Worm (Caenorhabditis elegans) whole organism, mixed stage, embryonic: ENCODE results near the gene srx-60.

Source experiments
- M03D4.4 ChIP-seq: sonication (generic microtip); optimal IDR thresholded peaks from 2 replicates; lab custom pipeline; 2017; ENCODE audit warnings: mild to moderate bottlenecking, missing genetic modification characterization, missing compliant biosample characterization
- blmp-1 ChIP-seq: fragments of 150-350 bp; optimal IDR thresholded peaks from 2 replicates; lab custom pipeline; 2014; ENCODE audit warnings: missing biosample characterization, missing genetic modification characterization
- ceh-39 ChIP-seq: fragments of 150-350 bp; optimal IDR thresholded peaks from 2 replicates; lab custom pipeline; 2014; ENCODE audit warnings: missing biosample characterization, missing genetic modification characterization
- ceh-43 ChIP-seq: fragments of 200-800 bp; sonication (Bioruptor generic); optimal IDR thresholded peaks from 2 replicates; lab custom pipeline; 2018; ENCODE audit warnings: mild to moderate bottlenecking, missing genetic modification characterization, moderate library complexity, missing compliant biosample characterization
- ceh-83 ChIP-seq: fragments of 200-800 bp; sonication (Bioruptor generic); optimal IDR thresholded peaks from 2 replicates; lab custom pipeline; 2018; ENCODE audit warnings: mild to moderate bottlenecking, missing genetic modification characterization, missing compliant biosample characterization
- ces-1 ChIP-seq: fragments of 150-350 bp; optimal IDR thresholded peaks from 2 replicates; lab custom pipeline; 2014; ENCODE audit warnings: missing biosample characterization, missing genetic modification reagents, missing genetic modification characterization
- cnd-1 ChIP-seq: fragments of 200-800 bp; sonication (Bioruptor generic); optimal IDR thresholded peaks from 2 replicates; lab custom pipeline; 2018; ENCODE audit warnings: mild to moderate bottlenecking, missing genetic modification characterization, missing compliant biosample characterization
- drap-1 ChIP-seq: fragments of 200-800 bp; sonication (Bioruptor generic); optimal IDR thresholded peaks from 3 replicates; lab custom pipeline; 2018; ENCODE audit warnings: mild to moderate bottlenecking, missing genetic modification characterization, missing compliant biosample characterization
- elt-1 ChIP-seq: sonication (generic microtip); optimal IDR thresholded peaks from 2 replicates; lab custom pipeline; 2017; ENCODE audit warnings: missing genetic modification characterization, mild to moderate bottlenecking, missing compliant biosample characterization, antibody characterized with exemption, moderate library complexity, borderline replicate concordance; ENCODE audit not compliant: insufficient read depth
- elt-3 ChIP-seq: fragments of 150-350 bp; optimal IDR thresholded peaks from 2 replicates; lab custom pipeline; 2014; ENCODE audit warnings: missing biosample characterization, missing genetic modification characterization
- flh-1 ChIP-seq: fragments of 200-800 bp; sonication (Bioruptor generic); optimal IDR thresholded peaks from 2 replicates; lab custom pipeline; 2018; ENCODE audit warnings: mild to moderate bottlenecking, missing genetic modification characterization, moderate library complexity, missing compliant biosample characterization
- ham-2 ChIP-seq: fragments of 200-800 bp; sonication (Bioruptor generic); optimal IDR thresholded peaks from 2 replicates; lab custom pipeline; 2018; ENCODE audit warnings: mild to moderate bottlenecking, missing genetic modification characterization, missing compliant biosample characterization
- hlh-1 ChIP-seq: fragments of 150-350 bp; optimal IDR thresholded peaks from 2 replicates; lab custom pipeline; 2014; ENCODE audit warnings: missing biosample characterization, missing genetic modification reagents, missing genetic modification characterization
- lin-32 ChIP-seq: fragments of 200-800 bp; sonication (Bioruptor generic); optimal IDR thresholded peaks from 2 replicates; lab custom pipeline; 2018; ENCODE audit warnings: mild to moderate bottlenecking, missing genetic modification characterization, missing compliant biosample characterization
- lsy-2 ChIP-seq: fragments of 150-350 bp; optimal IDR thresholded peaks from 2 replicates; lab custom pipeline; 2014; ENCODE audit warnings: missing biosample characterization, missing genetic modification characterization
- mab-5 ChIP-seq: fragments of 150-350 bp; optimal IDR thresholded peaks from 2 replicates; lab custom pipeline; 2014; ENCODE audit warnings: missing biosample characterization, missing genetic modification characterization
- mep-1 ChIP-seq: fragments of 150-350 bp; optimal IDR thresholded peaks from 2 replicates; lab custom pipeline; 2017; ENCODE audit warnings: missing biosample characterization, missing genetic modification reagents, missing genetic modification characterization, inconsistent platforms
- mls-2 ChIP-seq: sonication (generic microtip); optimal IDR thresholded peaks from 2 replicates; lab custom pipeline; 2016; ENCODE audit warnings: mild to moderate bottlenecking, missing genetic modification characterization, moderate library complexity, missing compliant biosample characterization
- nhr-12 ChIP-seq: fragments of 150-350 bp; optimal IDR thresholded peaks from 2 replicates; lab custom pipeline; 2014; ENCODE audit warnings: missing biosample characterization, missing genetic modification characterization
- nhr-2 ChIP-seq: fragments of 150-350 bp; optimal IDR thresholded peaks from 2 replicates; lab custom pipeline; 2014; ENCODE audit warnings: missing biosample characterization, missing genetic modification characterization
- nhr-237 ChIP-seq: fragments of 150-350 bp; optimal IDR thresholded peaks from 2 replicates; lab custom pipeline; 2014; ENCODE audit warnings: missing biosample characterization, missing genetic modification characterization
- nhr-28 ChIP-seq: fragments of 150-350 bp; optimal IDR thresholded peaks from 2 replicates; lab custom pipeline; 2014; ENCODE audit warnings: missing biosample characterization, missing genetic modification characterization
- nhr-76 ChIP-seq: sonication (generic microtip); optimal IDR thresholded peaks from 2 replicates; lab custom pipeline; 2017; ENCODE audit warnings: missing biosample characterization, missing genetic modification characterization
- pha-4 ChIP-seq: fragments of 150-350 bp; optimal IDR thresholded peaks from 2 replicates; lab custom pipeline; 2018; ENCODE audit warnings: missing biosample characterization, missing genetic modification reagents, missing genetic modification characterization
- sem-2 ChIP-seq: fragments of 200-800 bp; sonication (Bioruptor generic); optimal IDR thresholded peaks from 2 replicates; lab custom pipeline; 2018; ENCODE audit warnings: mild to moderate bottlenecking, missing genetic modification characterization, missing compliant biosample characterization
- snpc-4 ChIP-seq: fragments of 150-350 bp; optimal IDR thresholded peaks from 2 replicates; lab custom pipeline; 2014; ENCODE audit warnings: missing biosample characterization, missing genetic modification characterization
- tbx-8 ChIP-seq: fragments of 200-800 bp; sonication (Bioruptor generic); optimal IDR thresholded peaks from 2 replicates; lab custom pipeline; 2018; ENCODE audit warnings: mild to moderate bottlenecking, missing genetic modification characterization, moderate library complexity, missing compliant biosample characterization
- unc-120 ChIP-seq: sonication (generic microtip); optimal IDR thresholded peaks from 2 replicates; lab custom pipeline; 2017; ENCODE audit warnings: missing genetic modification characterization, missing compliant biosample characterization; ENCODE audit not compliant: poor library complexity, severe bottlenecking
- unc-39 ChIP-seq: fragments of 150-350 bp; optimal IDR thresholded peaks from 2 replicates; lab custom pipeline; 2014; ENCODE audit warnings: missing biosample characterization, missing genetic modification characterization
- unc-62 ChIP-seq: fragments of 150-350 bp; optimal IDR thresholded peaks from 2 replicates; lab custom pipeline; 2014; ENCODE audit warnings: missing biosample characterization, missing genetic modification reagents, missing genetic modification characterization
- zip-8 ChIP-seq: fragments of 150-350 bp; optimal IDR thresholded peaks from 2 replicates; lab custom pipeline; 2014; ENCODE audit warnings: missing biosample characterization, missing genetic modification characterization
- ztf-11 ChIP-seq: fragments of 150-350 bp; optimal IDR thresholded peaks from 2 replicates; lab custom pipeline; 2014; ENCODE audit warnings: missing biosample characterization, missing genetic modification characterization

srx-60 gene

DNA sequence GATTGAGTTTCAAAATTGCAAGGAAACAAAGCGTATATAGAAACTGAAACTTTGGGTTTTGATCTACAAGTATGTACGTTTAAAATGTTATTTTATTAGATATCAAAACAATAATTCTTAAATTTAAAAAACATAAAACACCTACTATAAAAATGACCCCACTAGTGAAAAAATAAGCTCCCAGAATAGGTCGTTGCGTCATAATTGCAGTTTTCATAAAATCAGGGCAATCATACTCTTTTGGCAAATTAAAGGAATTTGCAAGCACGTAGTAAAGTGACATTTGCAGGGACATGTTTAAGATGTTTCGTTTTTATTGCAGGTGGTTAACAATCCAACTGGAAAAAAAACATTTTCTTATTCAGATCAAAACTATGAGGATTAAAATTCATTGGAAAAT, 7.8 kb downstream of the srx-60 start, which contains the start of gene srt-6:
srt-6 (minus strand) TSS at position 295 of the 400 bp plus-strand sequence.
- no peak for TF ChIP-seq mab-5 (tag; lab: Kevin White, UChicago)
- peak; percentile 91 for TF ChIP-seq zip-8 (tag; lab: Kevin White, UChicago)
- TF ChIP-seq, all 35 proteins: peak for 1

DNA sequence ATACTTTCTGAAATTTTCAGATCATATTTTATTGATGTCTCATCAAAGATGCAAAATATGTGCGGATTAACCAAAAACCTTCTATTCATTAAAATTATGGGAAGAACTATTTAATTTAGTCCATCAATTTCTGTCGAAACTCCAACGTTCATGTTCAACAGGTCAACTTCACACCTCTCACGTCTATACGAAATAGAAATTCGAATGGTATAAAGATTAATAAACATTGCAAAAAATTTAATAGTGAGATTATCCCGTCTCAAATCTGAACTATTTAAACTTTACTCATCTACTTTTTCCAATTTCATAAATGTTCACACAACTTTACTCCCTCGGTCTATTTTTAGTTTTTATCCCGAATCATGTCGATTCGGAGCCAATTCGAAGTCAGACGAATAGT, 8.9 kb downstream of the srx-60 start, which contains the start of gene R13D7.2:
R13D7.2 (plus strand) TSS at position 301 of the 400 bp plus-strand sequence.
- TF ChIP-seq mab-5 (tag; lab: Kevin White, UChicago) (no peak), pha-4 (no peak), ceh-39 (tag; lab: Kevin White, UChicago) (no peak), sem-2 (GFP tag; lab: Kevin White, UChicago) (no peak), ces-1 (GFP tag; lab: Kevin White, UChicago) (no peak), nhr-12 (tag; lab: Kevin White, UChicago) (no peak), elt-1 (tag; lab: Kevin White, UChicago) (no peak), cnd-1 (tag; lab: Kevin White, UChicago) (no peak), unc-39 (tag; lab: Kevin White, UChicago) (no peak), nhr-2 (tag; lab: Kevin White, UChicago) (no peak), elt-3 (tag; lab: Kevin White, UChicago) (no peak), nhr-28 (no peak), mep-1 (tag; lab: Kevin White, UChicago) (no peak)

DNA sequence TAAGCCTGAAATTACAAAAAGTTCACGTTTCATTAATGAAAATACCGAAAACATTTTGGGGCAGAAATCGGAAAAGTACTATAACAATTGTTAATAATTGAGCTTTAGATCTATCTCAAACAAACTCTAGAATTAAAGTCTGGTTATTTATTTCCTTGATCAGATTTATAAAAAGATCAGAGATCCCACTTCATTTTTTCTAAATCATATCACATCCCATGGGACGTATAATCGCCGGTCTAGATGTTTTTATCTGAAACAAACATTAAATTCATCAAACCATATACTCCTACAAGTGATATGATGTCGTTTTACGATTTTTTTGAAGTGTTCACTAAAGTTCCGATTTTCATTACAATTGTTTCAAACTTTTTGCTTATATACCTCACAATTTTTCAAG, 11.0 kb downstream of the srx-60 start, which contains the start of gene str-41:
str-41 (plus strand) TSS at position 301 of the 400 bp plus-strand sequence.
- TF ChIP-seq nhr-237 (tag; lab: Kevin White, UChicago) (no peak), ces-1 (GFP tag; lab: Kevin White, UChicago) (no peak), cnd-1 (tag; lab: Kevin White, UChicago) (no peak), hlh-1 (tag; lab: Kevin White, UChicago) (no peak), mab-5 (tag; lab: Kevin White, UChicago) (no peak), ceh-83 (GFP tag; lab: Kevin White, UChicago) (no peak), snpc-4 (tag; lab: Kevin White, UChicago) (no peak), blmp-1 (no peak), unc-62 (GFP tag; lab: Kevin White, UChicago) (no peak), flh-1 (GFP tag; lab: Kevin White, UChicago) (no peak), mls-2 (tag; lab: Kevin White, UChicago) (no peak), ham-2 (GFP tag; lab: Kevin White, UChicago) (no peak), drap-1 (no peak), ceh-39 (tag; lab: Kevin White, UChicago) (no peak)

DNA sequence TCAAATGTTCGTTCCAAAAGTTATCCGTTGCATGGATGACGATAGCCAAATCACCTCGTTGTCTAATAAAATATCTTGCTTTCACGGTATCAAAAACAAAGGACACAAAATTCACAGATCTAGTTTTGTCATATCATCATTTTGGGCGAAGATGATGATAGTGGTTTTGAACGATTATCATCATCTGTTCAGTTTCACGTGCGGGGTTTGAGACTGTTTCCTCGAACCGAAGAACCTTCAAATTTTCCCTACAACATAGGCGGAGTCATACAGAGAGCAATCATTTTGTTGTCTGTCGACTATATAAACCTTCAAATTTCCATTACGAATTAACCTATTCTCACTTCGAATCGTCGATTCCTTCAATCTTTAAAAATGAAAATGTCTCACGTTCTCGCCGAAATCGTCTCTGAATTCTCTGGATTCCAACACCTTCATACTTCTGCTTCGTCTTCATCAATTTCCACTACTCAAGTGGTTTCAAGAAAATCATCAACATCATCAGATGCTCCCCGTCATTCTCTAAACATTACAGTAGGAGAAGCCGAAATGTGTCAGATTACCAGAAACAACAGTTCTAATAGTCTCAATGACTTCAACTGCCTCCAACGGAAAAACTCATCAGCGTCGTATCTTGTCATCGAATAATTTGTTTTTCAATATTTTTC, 12.6 kb downstream of the srx-60 start, which contains the start of gene F18E3.11:
F18E3.11 (plus strand) TSS at position 376 of the 668 bp plus-strand sequence.
- TF ChIP-seq pha-4 (no peak), nhr-2 (tag; lab: Kevin White, UChicago) (no peak), ceh-43 (GFP tag; lab: Kevin White, UChicago) (no peak), lin-32 (GFP tag; lab: Kevin White, UChicago) (no peak), cnd-1 (tag; lab: Kevin White, UChicago) (no peak), zip-8 (tag; lab: Kevin White, UChicago) (no peak), nhr-76 (tag; lab: Kevin White, UChicago) (no peak), unc-120 (tag; lab: Kevin White, UChicago) (no peak), ces-1 (GFP tag; lab: Kevin White, UChicago) (no peak), tbx-8 (GFP tag; lab: Kevin White, UChicago) (no peak), blmp-1 (no peak), lsy-2 (tag; lab: Kevin White, UChicago) (no peak), M03D4.4 (no peak), mls-2 (tag; lab: Kevin White, UChicago) (no peak), ztf-11 (tag; lab: Kevin White, UChicago) (no peak)
- TF ChIP-seq, all 35 proteins: peak for 0
